Fruit fly (Drosophila melanogaster) whole organism, prepupa: Measurements from ENCODE around the gene ase.
A peak's percentile ranks its signal among the peaks of the same experiment; 100 is the strongest.

Experiments used
- CG10669 ChIP-seq: fragments of 200-800 bp; sonication (Bioruptor generic); optimal IDR thresholded peaks from 3 replicates; lab custom pipeline; 2018; ENCODE audit warnings: missing biosample characterization, mild to moderate bottlenecking, missing genetic modification characterization, moderate library complexity
- CG11762 ChIP-seq: fragments of 200-800 bp; sonication (Bioruptor generic); optimal IDR thresholded peaks from 3 replicates; lab custom pipeline; 2016; ENCODE audit warnings: missing biosample characterization, missing genetic modification characterization; ENCODE audit not compliant: insufficient read depth
- CG11902 ChIP-seq: fragments of 200-800 bp; sonication (Bioruptor generic); optimal IDR thresholded peaks from 3 replicates; lab custom pipeline; 2016; ENCODE audit warnings: missing biosample characterization, missing genetic modification characterization
- CG15336 ChIP-seq: fragments of 200-800 bp; sonication (Bioruptor generic); IDR thresholded peaks from 2 replicates; pipeline ENCODE4 v1.3.6; 2022; ENCODE audit warnings: missing biosample characterization, missing genetic modification characterization
- CG1621 ChIP-seq: fragments of 200-800 bp; sonication (Bioruptor generic); optimal IDR thresholded peaks from 3 replicates; lab custom pipeline; 2018; ENCODE audit warnings: missing biosample characterization, mild to moderate bottlenecking, missing genetic modification characterization
- CG16779 ChIP-seq: fragments of 200-800 bp; sonication (Bioruptor generic); optimal IDR thresholded peaks from 3 replicates; lab custom pipeline; 2017; ENCODE audit warnings: missing biosample characterization, mild to moderate bottlenecking, missing genetic modification characterization
- CG3032 ChIP-seq: fragments of 200-800 bp; optimal IDR thresholded peaks from 2 replicates; lab custom pipeline; 2019; ENCODE audit warnings: missing biosample characterization, mild to moderate bottlenecking, missing genetic modification characterization, moderate library complexity
- CG31627 ChIP-seq: fragments of 200-800 bp; sonication (Bioruptor generic); optimal IDR thresholded peaks from 3 replicates; lab custom pipeline; 2016; ENCODE audit warnings: missing biosample characterization, missing genetic modification characterization
- CG32006 ChIP-seq: fragments of 200-800 bp; sonication (Bioruptor generic); optimal IDR thresholded peaks from 3 replicates; lab custom pipeline; 2017; ENCODE audit warnings: missing biosample characterization, mild to moderate bottlenecking, missing genetic modification characterization
- CG34406 ChIP-seq: fragments of 200-800 bp; sonication (Bioruptor generic); optimal IDR thresholded peaks from 3 replicates; lab custom pipeline; 2016; ENCODE audit warnings: missing biosample characterization, missing genetic modification characterization
- CG3919 ChIP-seq: fragments of 200-800 bp; sonication (Bioruptor generic); optimal IDR thresholded peaks from 3 replicates; lab custom pipeline; 2016; ENCODE audit warnings: missing biosample characterization, missing genetic modification characterization
- CG6276 ChIP-seq: fragments of 200-800 bp; sonication (Bioruptor generic); optimal IDR thresholded peaks from 2 replicates; lab custom pipeline; 2017; ENCODE audit warnings: missing biosample characterization, mild to moderate bottlenecking, missing genetic modification characterization
- CG6792 ChIP-seq: fragments of 200-800 bp; sonication (Bioruptor generic); optimal IDR thresholded peaks from 3 replicates; lab custom pipeline; 2016; ENCODE audit warnings: missing biosample characterization, missing genetic modification characterization
- CG6854 ChIP-seq: fragments of 200-800 bp; sonication (Bioruptor generic); optimal IDR thresholded peaks from 2 replicates; lab custom pipeline; 2017; ENCODE audit warnings: missing biosample characterization, mild to moderate bottlenecking, missing genetic modification characterization
- CG7368 ChIP-seq: fragments of 200-800 bp; sonication (Bioruptor generic); optimal IDR thresholded peaks from 3 replicates; lab custom pipeline; 2016; ENCODE audit warnings: missing biosample characterization, missing genetic modification characterization
- CG8119 ChIP-seq: fragments of 200-800 bp; sonication (Bioruptor generic); IDR thresholded peaks from 3 replicates; pipeline ENCODE4 v1.3.6; 2022; ENCODE audit warnings: missing biosample characterization, missing genetic modification characterization
- CG8319 ChIP-seq: fragments of 200-800 bp; sonication (Bioruptor generic); optimal IDR thresholded peaks from 3 replicates; lab custom pipeline; 2016; ENCODE audit warnings: missing biosample characterization, missing genetic modification characterization
- CG8632 ChIP-seq: fragments of 200-800 bp; sonication (Bioruptor generic); optimal IDR thresholded peaks from 3 replicates; lab custom pipeline; 2016; ENCODE audit warnings: missing biosample characterization, missing genetic modification characterization
- Eip75B ChIP-seq: fragments of 200-800 bp; sonication (Bioruptor generic); optimal IDR thresholded peaks from 3 replicates; lab custom pipeline; 2016; ENCODE audit warnings: missing biosample characterization, missing genetic modification characterization
- Eip78C ChIP-seq: fragments of 200-800 bp; sonication (Bioruptor generic); peaks from one replicate; lab custom pipeline; 2016; ENCODE audit warnings: missing biosample characterization, missing genetic modification characterization
- Ets96B ChIP-seq: fragments of 200-800 bp; optimal IDR thresholded peaks from 2 replicates; lab custom pipeline; 2019; ENCODE audit warnings: missing biosample characterization, mild to moderate bottlenecking, missing genetic modification characterization, moderate library complexity
- Hr39 ChIP-seq: fragments of 200-800 bp; sonication (Bioruptor generic); optimal IDR thresholded peaks from 2 replicates; lab custom pipeline; 2016; ENCODE audit warnings: missing biosample characterization, missing genetic modification characterization
- Hr4 ChIP-seq: fragments of 200-800 bp; sonication (Bioruptor generic); optimal IDR thresholded peaks from 3 replicates; lab custom pipeline; 2016; ENCODE audit warnings: missing biosample characterization, missing genetic modification characterization
- Met ChIP-seq: fragments of 200-800 bp; sonication (Bioruptor generic); optimal IDR thresholded peaks from 3 replicates; lab custom pipeline; 2016; ENCODE audit warnings: missing biosample characterization, missing genetic modification characterization
- OdsH ChIP-seq: fragments of 200-800 bp; sonication (Bioruptor generic); optimal IDR thresholded peaks from 3 replicates; lab custom pipeline; 2016; ENCODE audit warnings: missing biosample characterization, missing genetic modification characterization
- Smox ChIP-seq: fragments of 200-800 bp; sonication (Bioruptor generic); optimal IDR thresholded peaks from 3 replicates; lab custom pipeline; 2016; ENCODE audit warnings: missing biosample characterization, missing genetic modification characterization
- Sox102F ChIP-seq: fragments of 200-800 bp; sonication (Bioruptor generic); optimal IDR thresholded peaks from 2 replicates; lab custom pipeline; 2016; ENCODE audit warnings: missing biosample characterization, mild to moderate bottlenecking, missing genetic modification characterization
- Sox14 ChIP-seq: fragments of 200-800 bp; sonication (Bioruptor generic); optimal IDR thresholded peaks from 3 replicates; lab custom pipeline; 2016; ENCODE audit warnings: missing biosample characterization, missing genetic modification characterization
- acj6 ChIP-seq: fragments of 200-800 bp; sonication (Bioruptor generic); optimal IDR thresholded peaks from 3 replicates; lab custom pipeline; 2016; ENCODE audit warnings: missing biosample characterization, missing genetic modification characterization
- dac ChIP-seq: fragments of 200-800 bp; sonication (Bioruptor generic); optimal IDR thresholded peaks from 2 replicates; lab custom pipeline; 2017; ENCODE audit warnings: missing biosample characterization, mild to moderate bottlenecking, missing genetic modification characterization
- dsx ChIP-seq: fragments of 200-800 bp; optimal IDR thresholded peaks from 3 replicates; lab custom pipeline; 2019; ENCODE audit warnings: missing biosample characterization, mild to moderate bottlenecking, missing genetic modification characterization, moderate library complexity; ENCODE audit not compliant: poor library complexity, severe bottlenecking
- eg ChIP-seq: fragments of 200-800 bp; sonication (Bioruptor generic); IDR thresholded peaks from 3 replicates; pipeline ENCODE4 v1.3.6; 2022; ENCODE audit warnings: missing biosample characterization, missing genetic modification characterization
- esn ChIP-seq: fragments of 200-800 bp; sonication (Bioruptor generic); optimal IDR thresholded peaks from 2 replicates; lab custom pipeline; 2016; ENCODE audit warnings: missing biosample characterization, mild to moderate bottlenecking, missing genetic modification characterization, moderate library complexity
- fd59A ChIP-seq: fragments of 200-800 bp; sonication (Bioruptor generic); optimal IDR thresholded peaks from 2 replicates; lab custom pipeline; 2017; ENCODE audit warnings: missing biosample characterization, mild to moderate bottlenecking, missing genetic modification characterization, missing genetic modification reagents
- lz ChIP-seq: fragments of 200-800 bp; sonication (Bioruptor generic); optimal IDR thresholded peaks from 3 replicates; lab custom pipeline; 2016; ENCODE audit warnings: missing biosample characterization, missing genetic modification characterization
- net ChIP-seq: fragments of 200-800 bp; sonication (Bioruptor generic); optimal IDR thresholded peaks from 3 replicates; lab custom pipeline; 2016; ENCODE audit warnings: missing biosample characterization, missing genetic modification characterization
- pdm3 ChIP-seq: fragments of 200-800 bp; sonication (Bioruptor generic); optimal IDR thresholded peaks from 3 replicates; lab custom pipeline; 2016; ENCODE audit warnings: missing biosample characterization, missing genetic modification characterization
- salr ChIP-seq, 2 experiments: fragments of 200-800 bp; sonication (Bioruptor generic); optimal IDR thresholded peaks; 3 replicates each; lab custom pipeline; 2016 to 2018; ENCODE audit warnings: missing biosample characterization in 2 of 2, missing genetic modification characterization in 2 of 2, mild to moderate bottlenecking in 1 of 2
- spab ChIP-seq: fragments of 200-800 bp; sonication (Bioruptor generic); optimal IDR thresholded peaks from 2 replicates; lab custom pipeline; 2017; ENCODE audit warnings: missing biosample characterization, mild to moderate bottlenecking, missing genetic modification characterization, missing genetic modification reagents
- ss ChIP-seq, 2 experiments: fragments of 200-800 bp; sonication (Bioruptor generic); optimal IDR thresholded peaks; 2 replicates in 1 of 2; 3 replicates in 1 of 2; lab custom pipeline; 2017 to 2018; ENCODE audit warnings: mild to moderate bottlenecking in 2 of 2, missing biosample characterization in 2 of 2, missing genetic modification characterization in 2 of 2, moderate library complexity in 1 of 2
- svp ChIP-seq: fragments of 200-800 bp; sonication (Bioruptor generic); peaks from one replicate; lab custom pipeline; 2016; ENCODE audit warnings: missing biosample characterization, missing genetic modification characterization
- topi ChIP-seq: fragments of 200-800 bp; sonication (Bioruptor generic); optimal IDR thresholded peaks from 3 replicates; lab custom pipeline; 2016; ENCODE audit warnings: missing biosample characterization, missing genetic modification characterization

Gene ase

dm6 chrX:425524-425923 lies 35.0 kb upstream of the ase start (continued):
- TF ChIP-seq CG11762 (GFP tag; lab: Kevin White, UChicago) (peak; percentile 12), CG3919 (GFP tag; lab: Kevin White, UChicago) (peak; percentile 58), CG7368 (GFP tag; lab: Kevin White, UChicago) (peak; percentile 6), salr (GFP tag; optimal IDR thresholded peaks at IDR 0.05; lab: Kevin White, UChicago) (peak in 1 of 2 experiments; percentile 4), lz (GFP tag; lab: Kevin White, UChicago) (peak; percentile 41), CG6854 (no peak), CG15336 (no peak), dac (no peak), Hr4 (GFP tag; lab: Kevin White, UChicago) (no peak), eg (no peak), dsx (no peak), CG3032 (peak; percentile 32), CG1621 (tag; lab: Kevin White, UChicago) (peak; percentile 20), Sox14 (peak; percentile 3), Hr39 (GFP tag; lab: Kevin White, UChicago) (peak; percentile 58), CG34406 (GFP tag; lab: Kevin White, UChicago) (peak; percentile 33), CG6276 (GFP tag; lab: Kevin White, UChicago) (no peak), OdsH (GFP tag; lab: Kevin White, UChicago) (peak; percentile 35), CG16779 (no peak), ss (GFP tag; optimal IDR thresholded peaks at IDR 0.05; lab: Kevin White, UChicago) (peak; percentile 32 to 39)

- TF ChIP-seq CG1621 (tag; lab: Kevin White, UChicago) (no peak), CG8632 (GFP tag; lab: Kevin White, UChicago) (no peak), fd59A (GFP tag; lab: Kevin White, UChicago) (no peak)
- TF ChIP-seq, all 60 proteins: peak for 0
Measured at dm6 chrX:428192-428591, 32.4 kb upstream of the ase start.

DNA sequence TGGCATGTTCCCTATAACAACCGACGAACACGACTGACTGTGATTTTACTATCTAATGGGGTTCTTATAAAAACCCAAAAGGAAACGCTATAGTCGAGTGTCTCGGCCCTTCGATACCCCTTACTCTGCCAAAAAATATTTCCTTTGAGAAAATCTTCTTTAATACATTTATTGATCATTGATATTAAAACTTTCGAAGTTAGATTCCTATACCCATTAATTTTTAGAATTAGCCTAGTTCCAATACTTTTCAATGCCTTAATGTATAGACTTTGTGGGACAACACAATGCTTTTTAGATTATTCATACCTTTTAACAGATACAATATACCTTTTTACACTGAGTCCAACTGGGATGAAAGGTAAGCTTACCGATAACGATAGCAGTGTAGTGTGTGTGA lies 23.1 kb upstream of the ase start, which contains the start of gene Pgcl:
TSS of gene Pgcl (minus strand) at position 45 of the 400 bp plus-strand sequence.
- TF ChIP-seq OdsH (GFP tag; lab: Kevin White, UChicago) (no peak), acj6 (no peak), CG11902 (GFP tag; lab: Kevin White, UChicago) (no peak), Eip75B (GFP tag; lab: Kevin White, UChicago) (no peak), CG6792 (GFP tag; lab: Kevin White, UChicago) (no peak), CG1621 (tag; lab: Kevin White, UChicago) (no peak), CG32006 (GFP tag; lab: Kevin White, UChicago) (no peak), CG8319 (no peak), CG8119 (GFP tag; lab: Robert Waterston, UW) (no peak), CG10669 (GFP tag; lab: Kevin White, UChicago) (no peak), svp (GFP tag; lab: Kevin White, UChicago) (no peak), net (no peak), dac (no peak)

- TF ChIP-seq pdm3, result no peak
- peak; percentile 31 for TF ChIP-seq esn (GFP tag; lab: Kevin White, UChicago)
- peak; percentile 48 for TF ChIP-seq svp (GFP tag; lab: Kevin White, UChicago)
- TF ChIP-seq lz (GFP tag; lab: Kevin White, UChicago), result peak; percentile 7
- peak; percentile 5 for TF ChIP-seq CG31627 (GFP tag; lab: Kevin White, UChicago)
- peak; percentile 28 for TF ChIP-seq Met (GFP tag; lab: Kevin White, UChicago)
- TF ChIP-seq topi (GFP tag; lab: Kevin White, UChicago), result peak; percentile 28
- TF ChIP-seq Ets96B (tag; lab: Kevin White, UChicago), result no peak
- TF ChIP-seq spab (GFP tag; lab: Kevin White, UChicago), result no peak
- peak; percentile 73 for TF ChIP-seq Eip78C (GFP tag; lab: Kevin White, UChicago)
- TF ChIP-seq CG8632 (GFP tag; lab: Kevin White, UChicago), result no peak
- TF ChIP-seq net, result no peak
- TF ChIP-seq acj6, result no peak
- TF ChIP-seq Hr39 (GFP tag; lab: Kevin White, UChicago), result peak; percentile 13
- TF ChIP-seq Sox102F (GFP tag; lab: Kevin White, UChicago), result peak; percentile 48
- TF ChIP-seq Smox (GFP tag; lab: Kevin White, UChicago), result peak; percentile 11
Measured at dm6 chrX:441295-441694, 19.3 kb upstream of the ase start.
